Worm (Caenorhabditis elegans): Measurements from ENCODE around the gene qars-1.

The qars-1 gene

DNA sequence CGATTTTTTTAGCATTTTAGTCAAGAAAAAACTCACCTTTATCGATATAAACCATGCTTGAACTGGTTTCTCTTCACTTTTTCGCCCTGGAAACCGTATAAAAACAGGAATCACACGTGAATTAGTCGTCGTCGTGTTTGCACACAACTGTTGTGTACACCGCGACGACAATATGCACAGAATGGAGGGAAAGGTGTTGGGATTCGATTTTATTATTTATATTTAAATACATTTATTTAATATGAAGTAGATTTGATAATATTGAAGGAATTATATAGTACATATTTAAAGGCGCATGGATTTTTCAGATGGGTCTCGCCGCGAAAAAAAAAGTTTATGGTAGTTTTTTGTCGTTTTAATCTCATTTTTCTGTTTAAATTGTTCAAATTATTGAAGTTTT lies 15.9 kb upstream of the qars-1 start, which contains the start of gene Y41E3.8 (continued):
- TF ChIP-seq lsy-2 (tag; optimal IDR thresholded peaks at IDR 0.05) (peak; percentile 29 to 63), unc-62 (GFP tag; optimal IDR thresholded peaks at IDR 0.05) (no peak), nhr-20 (tag; optimal IDR thresholded peaks at IDR 0.05) (peak; percentile 23), efl-1 (optimal IDR thresholded peaks at IDR 0.05) (peak; percentile 66 to 69), efl-1 (GFP tag; optimal IDR thresholded peaks at IDR 0.05 in 1 of 2) (peak; percentile 79 to 97), ceh-90 (tag; optimal IDR thresholded peaks at IDR 0.05) (no peak), ztf-11 (tag; optimal IDR thresholded peaks at IDR 0.05) (no peak)

DNA sequence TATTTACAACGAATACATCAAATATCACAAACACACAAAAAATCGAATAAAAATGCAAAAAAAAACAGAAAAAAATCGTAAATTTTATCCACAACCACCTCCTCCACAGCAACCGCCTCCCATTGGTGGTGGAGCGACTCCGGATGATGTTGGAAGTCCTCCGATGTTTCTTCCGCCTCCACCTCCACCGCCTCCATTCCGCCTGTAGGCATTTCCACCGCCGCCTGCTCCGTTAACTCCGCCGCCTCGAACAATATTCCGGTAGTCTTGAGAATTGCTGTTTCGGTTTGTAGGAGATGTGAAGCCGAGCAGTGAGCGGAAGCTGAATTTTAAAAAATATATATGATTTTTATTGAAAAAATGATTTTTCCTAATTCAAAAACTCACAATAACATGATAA lies 15.4 kb upstream of the qars-1 start:
- TF ChIP-seq alr-1 (tag; optimal IDR thresholded peaks at IDR 0.05; ENCODE audit: borderline replicate concordance) (peak; percentile 79), hlh-4 (tag; optimal IDR thresholded peaks at IDR 0.05) (no peak), efl-1 (optimal IDR thresholded peaks at IDR 0.05) (no peak), efl-1 (GFP tag; optimal IDR thresholded peaks at IDR 0.05 in 1 of 2) (peak in 1 of 2 experiments; percentile 43)

DNA sequence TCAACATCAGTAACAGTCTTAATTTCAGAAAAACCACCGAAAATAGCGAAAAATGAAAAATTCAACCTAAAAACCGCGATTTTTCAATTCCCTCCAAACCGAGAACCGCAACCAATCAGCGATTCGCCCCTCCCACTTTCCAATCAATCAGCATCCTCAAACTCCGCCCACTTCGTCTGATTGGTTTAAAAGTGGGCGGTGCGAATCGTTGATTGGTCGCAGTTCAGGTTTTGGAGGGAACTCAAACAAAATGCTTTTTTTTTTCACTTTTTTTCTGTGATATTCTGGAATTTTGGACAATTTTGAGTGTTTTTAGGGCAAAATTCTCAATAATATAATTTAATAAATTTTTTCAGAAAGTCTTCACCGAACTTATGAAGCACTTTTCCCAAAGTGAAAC lies 14.9 kb upstream of the qars-1 start:
- TF ChIP-seq ztf-11 (tag; optimal IDR thresholded peaks at IDR 0.05), result no peak
- peak in 1 of 3 experiments; percentile 9 for TF ChIP-seq dpl-1 (GFP tag; optimal IDR thresholded peaks at IDR 0.05)
- TF ChIP-seq jun-1 (tag; optimal IDR thresholded peaks at IDR 0.05), result no peak
- TF ChIP-seq efl-1 (optimal IDR thresholded peaks at IDR 0.05), result no peak
- TF ChIP-seq efl-1 (GFP tag; optimal IDR thresholded peaks at IDR 0.05 in 1 of 2), result peak; percentile 34 to 40
- TF ChIP-seq pax-3 (tag; optimal IDR thresholded peaks at IDR 0.05), result no peak

DNA sequence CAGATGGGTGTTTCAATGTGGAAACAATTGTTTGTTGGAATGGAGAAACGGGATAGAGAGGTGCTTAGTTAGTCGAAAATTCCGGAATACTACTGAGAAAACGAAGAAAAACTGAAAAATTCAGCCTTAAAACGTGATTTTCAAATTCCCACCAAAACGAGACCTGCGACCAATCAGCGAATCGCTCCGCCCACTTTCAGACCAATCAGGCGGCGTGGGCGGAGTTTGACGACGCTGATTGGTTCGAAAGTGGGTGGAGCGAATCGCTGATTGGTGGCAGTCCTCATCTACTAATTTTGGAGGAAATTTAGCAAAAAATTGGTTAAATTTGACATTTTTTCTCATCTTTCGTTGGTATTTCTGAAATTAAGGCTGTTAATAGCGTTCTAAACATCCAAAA lies 14.4 kb upstream of the qars-1 start:
- TF ChIP-seq efl-1 (optimal IDR thresholded peaks at IDR 0.05) (no peak), efl-1 (GFP tag; optimal IDR thresholded peaks at IDR 0.05 in 1 of 2) (peak in 1 of 2 experiments; percentile 25), C34B4.2 (tag; optimal IDR thresholded peaks at IDR 0.05) (no peak), ama-1 (optimal IDR thresholded peaks at IDR 0.05) (no peak), unc-130 (tag; optimal IDR thresholded peaks at IDR 0.05) (no peak)

DNA sequence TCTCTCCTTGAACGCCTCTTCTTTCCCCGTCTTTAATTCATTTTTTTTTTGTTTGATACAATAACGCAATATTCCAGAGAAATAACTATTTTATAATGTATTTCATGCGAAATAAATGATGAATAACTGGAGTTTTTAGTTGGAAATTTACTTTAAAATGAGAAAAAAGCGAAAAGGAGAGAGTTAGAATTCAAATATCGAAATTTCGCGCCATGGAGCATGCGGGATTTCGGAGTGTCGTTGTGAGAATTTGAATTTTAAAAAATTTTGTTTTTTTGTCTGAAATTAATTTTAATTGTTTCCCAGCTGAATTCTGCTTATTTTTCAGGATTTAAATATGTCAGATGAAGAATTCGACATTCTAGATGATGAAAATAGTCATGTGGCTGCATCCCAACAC lies 12.4 kb upstream of the qars-1 start, which contains the start of gene fcd-2:
fcd-2 (plus strand) TSS at position 327 of the 400 bp plus-strand sequence.
- peak; percentile 4 for TF ChIP-seq egl-13 (tag; optimal IDR thresholded peaks at IDR 0.05)
- peak; percentile 59 for TF ChIP-seq xbp-1 (tag; optimal IDR thresholded peaks at IDR 0.05)
- no peak for TF ChIP-seq ceh-8 (GFP tag; optimal IDR thresholded peaks at IDR 0.05)
- TF ChIP-seq snpc-4 (tag; optimal IDR thresholded peaks at IDR 0.05), result peak; percentile 8
- TF ChIP-seq unc-86 (tag; optimal IDR thresholded peaks at IDR 0.05), result no peak
- TF ChIP-seq lir-3 (tag; optimal IDR thresholded peaks at IDR 0.05; ENCODE audit: poor library complexity), result no peak
- TF ChIP-seq nhr-90 (tag; optimal IDR thresholded peaks at IDR 0.05; ENCODE audit: poor library complexity), result peak; percentile 5
- TF ChIP-seq lin-39 (tag; optimal IDR thresholded peaks at IDR 0.05), result no peak
- no peak for TF ChIP-seq aha-1 (tag; optimal IDR thresholded peaks at IDR 0.05)
- TF ChIP-seq nhr-71 (tag; optimal IDR thresholded peaks at IDR 0.05), result peak; percentile 65
- peak; percentile 73 for TF ChIP-seq skn-1 (tag; optimal IDR thresholded peaks at IDR 0.05)
- no peak for TF ChIP-seq egl-27 (tag; optimal IDR thresholded peaks at IDR 0.05)
- TF ChIP-seq ces-1 (GFP tag; optimal IDR thresholded peaks at IDR 0.05), result no peak
- TF ChIP-seq efl-3 (GFP tag; optimal IDR thresholded peaks at IDR 0.05), result no peak
- no peak for TF ChIP-seq hlh-17 (GFP tag; optimal IDR thresholded peaks at IDR 0.05; ENCODE audit: borderline replicate concordance)
- TF ChIP-seq F16B12.6 (tag; optimal IDR thresholded peaks at IDR 0.05), result peak; percentile 58
- no peak for TF ChIP-seq tlp-1 (tag; optimal IDR thresholded peaks at IDR 0.05)
- no peak for TF ChIP-seq nhr-19 (GFP tag; conservative IDR thresholded peaks at IDR 0.05)
- TF ChIP-seq swsn-7 (tag; optimal IDR thresholded peaks at IDR 0.05), result peak; percentile 38
- peak; percentile 18 for TF ChIP-seq aly-2 (tag; optimal IDR thresholded peaks at IDR 0.05)
- TF ChIP-seq nhr-12 (tag; optimal IDR thresholded peaks at IDR 0.05), result no peak
- no peak for TF ChIP-seq pag-3 (tag; optimal IDR thresholded peaks at IDR 0.05; ENCODE audit: borderline replicate concordance, insufficient read depth)
- TF ChIP-seq C16A3.4 (tag; optimal IDR thresholded peaks at IDR 0.05), result peak; percentile 65
- TF ChIP-seq nhr-47 (tag; optimal IDR thresholded peaks at IDR 0.05), result peak; percentile 56
- TF ChIP-seq hlh-4 (tag; optimal IDR thresholded peaks at IDR 0.05), result no peak
- no peak for TF ChIP-seq jun-1 (tag; optimal IDR thresholded peaks at IDR 0.05)
- peak; percentile 58 for TF ChIP-seq snu-23 (GFP tag; optimal IDR thresholded peaks at IDR 0.05)
- TF ChIP-seq unc-30 (tag; optimal IDR thresholded peaks at IDR 0.05), result no peak
- TF ChIP-seq pqm-1 (tag; optimal IDR thresholded peaks at IDR 0.05), result no peak
- TF ChIP-seq unc-130 (tag; optimal IDR thresholded peaks at IDR 0.05), result no peak
- TF ChIP-seq zip-4 (GFP tag; optimal IDR thresholded peaks at IDR 0.05), result no peak
- no peak for TF ChIP-seq irx-1 (tag; optimal IDR thresholded peaks at IDR 0.05)
